Worm (Caenorhabditis elegans) whole organism, early embryonic: ENCODE results near the gene unc-41.

Experiments
- aly-1 ChIP-seq: sonication (generic microtip); optimal IDR thresholded peaks from 2 replicates; lab custom pipeline; 2016; ENCODE audit warnings: missing genetic modification characterization, missing compliant biosample characterization
- ama-1 ChIP-seq: fragments of 150-350 bp; optimal IDR thresholded peaks from 2 replicates; lab custom pipeline; 2014
- hmbx-1 ChIP-seq: sonication (generic microtip); optimal IDR thresholded peaks from 2 replicates; lab custom pipeline; 2016; ENCODE audit warnings: mild to moderate bottlenecking, missing genetic modification characterization, missing compliant biosample characterization
- pes-1 ChIP-seq: fragments of 200-800 bp; sonication (Bioruptor generic); IDR thresholded peaks from 2 replicates; pipeline ENCODE4 v1.3.6; 2022; ENCODE audit warnings: missing genetic modification reagents, missing genetic modification characterization, missing compliant biosample characterization
- tra-4 ChIP-seq: sonication (generic microtip); optimal IDR thresholded peaks from 2 replicates; lab custom pipeline; 2017; ENCODE audit warnings: missing genetic modification characterization, missing compliant biosample characterization

- TF ChIP-seq hmbx-1 (no peak), aly-1 (tag; lab: Kevin White, UChicago) (no peak), ama-1 (lab: Kevin White, UChicago) (no peak), pes-1 (GFP tag; lab: Robert Waterston, UW) (no peak), tra-4 (tag; lab: Kevin White, UChicago) (no peak)
Measured at ce11 chrV:10002720-10003119, 26.7 kb upstream of the unc-41 start.
